Fruit fly (Drosophila melanogaster): ENCODE data around the gene CG43246.

Gene CG43246

dm6 chr3L:14578896-14579295 lies 42.5 kb downstream of the CG43246 start (continued):
- TF ChIP-seq gt (GFP tag; IDR thresholded peaks at IDR 0.05) (no peak), usp (GFP tag; optimal IDR thresholded peaks at IDR 0.05) (no peak), Elba2 (GFP tag; optimal IDR thresholded peaks at IDR 0.05) (no peak), CG2202 (tag; optimal IDR thresholded peaks at IDR 0.05) (no peak), bsh (GFP tag; optimal IDR thresholded peaks at IDR 0.05) (no peak), Ravus (GFP tag; IDR thresholded peaks at IDR 0.05) (no peak), hbn (GFP tag; IDR thresholded peaks at IDR 0.05; ENCODE audit: partially characterized antibody) (no peak), CG18599 (GFP tag; optimal IDR thresholded peaks at IDR 0.05) (no peak), CG34376 (GFP tag; optimal IDR thresholded peaks at IDR 0.05) (no peak), Nf-YB (GFP tag; optimal IDR thresholded peaks at IDR 0.05) (peak; percentile 95), CG1024 (GFP tag; IDR thresholded peaks at IDR 0.05) (no peak), CG1647 (GFP tag; optimal IDR thresholded peaks at IDR 0.05) (no peak), Usf (GFP tag; optimal IDR thresholded peaks at IDR 0.05) (no peak), unpg (GFP tag; optimal IDR thresholded peaks at IDR 0.05) (no peak), btn (GFP tag; optimal IDR thresholded peaks at IDR 0.05) (no peak), pan (optimal IDR thresholded peaks at IDR 0.05) (no peak), pan (GFP tag; optimal IDR thresholded peaks at IDR 0.05 in 1 of 2, IDR thresholded peaks at IDR 0.05 in 1 of 2) (no peak), nmo (GFP tag; optimal IDR thresholded peaks at IDR 0.05) (no peak), CG15601 (tag; optimal IDR thresholded peaks at IDR 0.05) (peak; percentile 28), phol (tag; optimal IDR thresholded peaks at IDR 0.05) (peak; percentile 77), lola (GFP tag; optimal IDR thresholded peaks at IDR 0.05) (no peak), Nf-YA (GFP tag; IDR thresholded peaks at IDR 0.05) (0 out of 2 replicates have a peak, but pooled peaks have one; percentile 31), CG10543 (GFP tag; optimal IDR thresholded peaks at IDR 0.05) (no peak), gfzf (GFP tag; optimal IDR thresholded peaks at IDR 0.05) (no peak), CG17328 (GFP tag; IDR thresholded peaks at IDR 0.05) (no peak), ewg (GFP tag; optimal IDR thresholded peaks at IDR 0.05) (peak; percentile 94), CG33213 (GFP tag; optimal IDR thresholded peaks at IDR 0.05) (no peak), Mad (GFP tag; optimal IDR thresholded peaks at IDR 0.05) (no peak), aop (GFP tag; IDR thresholded peaks at IDR 0.05) (peak; percentile 51; the same call in 1 of the 2 replicates), twi (tag; optimal IDR thresholded peaks at IDR 0.05) (peak; percentile 29), NC2β (GFP tag; optimal IDR thresholded peaks at IDR 0.05) (no peak), fd96Cb (tag; optimal IDR thresholded peaks at IDR 0.05) (no peak), CG33557 (GFP tag; optimal IDR thresholded peaks at IDR 0.05) (peak; percentile 11), Sry-δ (GFP tag; optimal IDR thresholded peaks at IDR 0.05) (no peak), Nf-YC (tag; optimal IDR thresholded peaks at IDR 0.05) (peak; percentile 96), CG10321 (GFP tag; IDR thresholded peaks at IDR 0.05) (peak; percentile 89), pnt (GFP tag; optimal IDR thresholded peaks at IDR 0.05) (no peak), CG6175 (GFP tag; IDR thresholded peaks at IDR 0.05) (no peak), CHES-1-like (GFP tag; optimal IDR thresholded peaks at IDR 0.05) (no peak), seq (GFP tag; IDR thresholded peaks at IDR 0.05) (peak; percentile 73; the same call in 1 of the 2 replicates), fd3F (GFP tag; optimal IDR thresholded peaks at IDR 0.05) (no peak), D19A (tag; optimal IDR thresholded peaks at IDR 0.05) (no peak), CG15696 (tag; optimal IDR thresholded peaks at IDR 0.05) (no peak), mirr (GFP tag; optimal IDR thresholded peaks at IDR 0.05) (peak; percentile 17), ab (GFP tag; optimal IDR thresholded peaks at IDR 0.05) (no peak), Dek (tag; optimal IDR thresholded peaks at IDR 0.05) (no peak), fd64A (GFP tag; optimal IDR thresholded peaks at IDR 0.05) (no peak), CG11696 (GFP tag; IDR thresholded peaks at IDR 0.05) (no peak), CG3065 (GFP tag; optimal IDR thresholded peaks at IDR 0.05) (no peak), CG11560 (tag; IDR thresholded peaks at IDR 0.05) (no peak), CG3407 (GFP tag; optimal IDR thresholded peaks at IDR 0.05) (no peak)
